Fruit fly (Drosophila melanogaster) whole organism, pupa: ENCODE data around the gene CG6295.
A peak's percentile ranks its signal among the peaks of the same experiment; 100 is the strongest.

ENCODE experiments used
- CG10348 ChIP-seq: fragments of 200-800 bp; sonication (Bioruptor generic); IDR thresholded peaks from 2 replicates; pipeline ENCODE4 v1.3.6; 2022; ENCODE audit warnings: missing biosample characterization, missing genetic modification characterization
- CG12605 ChIP-seq: fragments of 200-800 bp; sonication (Bioruptor generic); IDR thresholded peaks from 2 replicates; pipeline ENCODE4 v1.3.6; 2022; ENCODE audit warnings: missing biosample characterization, missing genetic modification characterization
- CG13204 ChIP-seq: fragments of 200-800 bp; sonication (Bioruptor generic); optimal IDR thresholded peaks from 2 replicates; lab custom pipeline; 2018; ENCODE audit warnings: missing biosample characterization, mild to moderate bottlenecking, missing genetic modification characterization, moderate library complexity
- CG14655 ChIP-seq: fragments of 200-800 bp; sonication (Bioruptor generic); optimal IDR thresholded peaks from 3 replicates; lab custom pipeline; 2017; ENCODE audit warnings: mild to moderate bottlenecking, missing biosample characterization, missing genetic modification reagents, missing genetic modification characterization
- CG15710 ChIP-seq: fragments of 200-800 bp; sonication (Bioruptor generic); optimal IDR thresholded peaks from 2 replicates; lab custom pipeline; 2018; ENCODE audit warnings: missing biosample characterization, mild to moderate bottlenecking, missing genetic modification characterization, moderate library complexity
- CG17806 ChIP-seq: fragments of 200-800 bp; sonication (Bioruptor generic); optimal IDR thresholded peaks from 2 replicates; lab custom pipeline; 2018; ENCODE audit warnings: missing biosample characterization, mild to moderate bottlenecking, missing genetic modification characterization, moderate library complexity
- CG32121 ChIP-seq: fragments of 200-800 bp; sonication (Bioruptor generic); IDR thresholded peaks from 2 replicates; pipeline ENCODE4 v1.3.6; 2022; ENCODE audit warnings: missing biosample characterization, missing genetic modification characterization
- CG34367 ChIP-seq: fragments of 200-800 bp; sonication (Bioruptor generic); optimal IDR thresholded peaks from 2 replicates; lab custom pipeline; 2018; ENCODE audit warnings: missing biosample characterization, mild to moderate bottlenecking, missing genetic modification characterization
- CG4496 ChIP-seq: fragments of 200-800 bp; sonication (Bioruptor generic); IDR thresholded peaks from 3 replicates; pipeline ENCODE4 v1.3.6; 2022; ENCODE audit warnings: missing biosample characterization, missing genetic modification characterization
- CG8159 ChIP-seq: fragments of 200-800 bp; sonication (Bioruptor generic); optimal IDR thresholded peaks from 3 replicates; lab custom pipeline; 2018; ENCODE audit warnings: missing biosample characterization, mild to moderate bottlenecking, missing genetic modification characterization, moderate library complexity
- CG8301 ChIP-seq: fragments of 200-800 bp; sonication (Bioruptor generic); optimal IDR thresholded peaks from 2 replicates; lab custom pipeline; 2018; ENCODE audit warnings: missing biosample characterization, mild to moderate bottlenecking, missing genetic modification characterization
- CG9948 ChIP-seq: fragments of 200-800 bp; sonication (Bioruptor generic); optimal IDR thresholded peaks from 2 replicates; lab custom pipeline; 2018; ENCODE audit warnings: missing biosample characterization, mild to moderate bottlenecking, missing genetic modification characterization, moderate library complexity
- D1 ChIP-seq: fragments of 200-800 bp; sonication (Bioruptor generic); optimal IDR thresholded peaks from 2 replicates; lab custom pipeline; 2018; ENCODE audit warnings: missing biosample characterization, mild to moderate bottlenecking, missing genetic modification characterization, moderate library complexity
- EcR ChIP-seq: fragments of 200-800 bp; sonication (Bioruptor generic); optimal IDR thresholded peaks from 3 replicates; lab custom pipeline; 2019; ENCODE audit warnings: missing biosample characterization, missing genetic modification characterization, mild to moderate bottlenecking, moderate library complexity, missing genetic modification reagents
- Ets98B ChIP-seq: fragments of 200-800 bp; sonication (Bioruptor generic); IDR thresholded peaks from 2 replicates; pipeline ENCODE4 v1.3.6; 2022; ENCODE audit warnings: missing biosample characterization, missing genetic modification characterization
- Pif1A ChIP-seq: fragments of 200-800 bp; sonication (Bioruptor generic); optimal IDR thresholded peaks from 3 replicates; lab custom pipeline; 2016; ENCODE audit warnings: missing biosample characterization, missing genetic modification characterization
- Pif1B ChIP-seq: fragments of 200-800 bp; sonication (Bioruptor generic); optimal IDR thresholded peaks from 3 replicates; lab custom pipeline; 2016; ENCODE audit warnings: missing biosample characterization, missing genetic modification characterization
- Snoo ChIP-seq: fragments of 200-800 bp; sonication (Bioruptor generic); optimal IDR thresholded peaks from 3 replicates; lab custom pipeline; 2017; ENCODE audit warnings: missing biosample characterization, mild to moderate bottlenecking, missing genetic modification characterization, inconsistent platforms
- fd96Ca ChIP-seq: fragments of 200-800 bp; sonication (Bioruptor generic); IDR thresholded peaks from 3 replicates; pipeline ENCODE4 v1.3.6; 2022; ENCODE audit warnings: missing biosample characterization, missing genetic modification characterization
- gl ChIP-seq: fragments of 200-800 bp; sonication (Bioruptor generic); optimal IDR thresholded peaks from 2 replicates; lab custom pipeline; 2018; ENCODE audit warnings: missing biosample characterization, mild to moderate bottlenecking, missing genetic modification characterization
- rn ChIP-seq: fragments of 200-800 bp; sonication (Bioruptor generic); IDR thresholded peaks from 2 replicates; pipeline ENCODE4 v1.3.6; 2022; ENCODE audit warnings: missing biosample characterization, missing genetic modification characterization

CG6295 gene

dm6 chr3R:26999452-26999851, 7.4 kb downstream of the CG6295 start, which contains the start of gene CG31077:
TSS of gene CG31077 (plus strand) at chr3R:26999752.
- no peak for TF ChIP-seq CG8159 (tag; lab: Kevin White, UChicago)
- TF ChIP-seq EcR (GFP tag; lab: Kevin White, UChicago), result no peak

dm6 chr3R:26996642-26997041, 10.2 kb downstream of the CG6295 start, which contains the start of gene RYa-R:
TSS of gene RYa-R (plus strand) at chr3R:26996980.
- TF ChIP-seq Ets98B (GFP tag; lab: Robert Waterston, UW) (no peak), CG32121 (no peak), CG14655 (no peak)

dm6 chr3R:26994532-26994931, 12.3 kb downstream of the CG6295 start, which contains the start of gene TwdlC:
TSS of gene TwdlC (plus strand) at chr3R:26994832.
- no peak for TF ChIP-seq CG15710 (tag; lab: Kevin White, UChicago)

DNA sequence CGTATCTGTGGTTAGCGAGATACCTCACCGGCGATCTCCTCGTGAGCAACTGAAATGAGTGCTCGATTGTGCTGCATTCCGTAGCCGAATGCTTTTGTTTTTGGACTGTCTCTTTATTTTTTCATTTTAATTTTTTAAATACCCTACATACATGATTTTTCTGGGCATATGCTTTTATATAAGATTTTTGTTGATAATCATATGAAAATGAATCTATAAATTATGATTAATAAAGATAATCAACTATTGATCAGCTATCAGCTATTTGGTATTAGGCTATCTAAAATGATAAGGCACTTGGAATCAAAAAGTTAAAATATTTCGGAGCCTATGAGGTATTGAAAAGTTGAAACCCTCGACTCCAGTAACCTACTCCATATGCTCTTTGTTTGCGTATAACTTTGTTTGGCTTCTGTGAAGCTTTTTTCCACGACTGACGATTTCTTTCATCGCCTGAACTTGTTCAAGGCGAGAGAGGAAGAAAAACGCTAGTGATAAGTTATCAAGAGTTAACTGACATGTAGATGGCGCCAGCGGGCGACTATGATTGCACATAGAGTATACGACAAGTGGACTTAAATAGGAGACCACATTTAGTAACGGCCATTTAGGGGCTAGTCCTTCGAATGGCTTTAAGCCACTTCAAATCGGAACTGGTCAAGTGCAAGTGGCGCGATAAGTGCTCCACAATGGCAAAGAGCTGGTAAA, 16.9 kb downstream of the CG6295 start, which contains the start of gene CG31076:
CG31076 (minus strand) TSS at position 51 of the 708 bp plus-strand sequence.
- no peak for TF ChIP-seq rn (GFP tag; lab: Robert Waterston, UW)
- TF ChIP-seq CG15710 (tag; lab: Kevin White, UChicago), result peak; percentile 14
- peak; percentile 52 for TF ChIP-seq CG17806 (tag; lab: Kevin White, UChicago)
- TF ChIP-seq CG12605 (GFP tag; lab: Robert Waterston, UW), result no peak
- TF ChIP-seq Snoo (tag; lab: Kevin White, UChicago), result peak; percentile 73
- no peak for TF ChIP-seq CG9948 (tag; lab: Kevin White, UChicago)
- no peak for TF ChIP-seq CG10348 (GFP tag; lab: Robert Waterston, UW)
- TF ChIP-seq CG13204 (GFP tag; lab: Kevin White, UChicago), result no peak
- TF ChIP-seq D1 (tag; lab: Kevin White, UChicago), result peak; percentile 23
- TF ChIP-seq Ets98B (GFP tag; lab: Robert Waterston, UW), result peak; percentile 46; the same call in 1 of the 2 replicates
- peak; percentile 75 for TF ChIP-seq Pif1A
- TF ChIP-seq CG32121, result peak; percentile 61; the same call in 1 of the 2 replicates
- no peak for TF ChIP-seq fd96Ca (GFP tag; lab: Robert Waterston, UW)
- TF ChIP-seq CG8159 (tag; lab: Kevin White, UChicago), result peak; percentile 67
- peak; percentile 85 for TF ChIP-seq EcR (GFP tag; lab: Kevin White, UChicago)
- peak; percentile 35 for TF ChIP-seq gl
- no peak for TF ChIP-seq CG34367
- peak; percentile 33 for TF ChIP-seq CG14655
- no peak for TF ChIP-seq CG4496 (GFP tag; lab: Robert Waterston, UW)
- no peak for TF ChIP-seq CG8301 (tag; lab: Kevin White, UChicago)
- peak; percentile 46 for TF ChIP-seq Pif1B (GFP tag; lab: Kevin White, UChicago)

DNA sequence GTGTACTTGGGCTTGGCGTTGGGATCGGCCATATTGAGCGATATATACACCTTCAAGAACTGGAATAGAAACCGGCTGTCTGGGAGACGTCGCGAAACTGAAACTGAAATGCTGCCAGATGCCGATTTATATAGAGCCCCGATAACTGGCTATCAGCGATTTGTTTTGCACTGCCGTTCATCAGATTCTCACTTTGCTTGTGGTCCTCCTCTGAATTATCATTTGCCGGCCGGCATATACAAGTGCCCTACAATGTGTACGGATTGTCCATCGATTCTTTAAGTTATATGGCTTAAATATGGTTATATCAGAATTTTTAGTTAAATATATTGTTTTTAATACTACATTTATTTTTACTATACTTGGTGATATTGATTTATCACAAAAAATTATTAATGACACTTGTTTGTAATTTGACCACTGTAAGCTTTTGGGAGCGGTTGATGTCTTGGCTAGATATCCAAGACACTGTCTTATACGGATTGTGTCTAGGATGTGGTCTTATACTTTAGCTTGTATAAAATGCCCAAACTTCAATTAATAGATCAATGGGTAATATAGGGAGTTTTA, 18.4 kb downstream of the CG6295 start, which contains the start of gene CG31075:
CG31075 (minus strand) TSS at position 106 of the 570 bp plus-strand sequence.
- TF ChIP-seq EcR (GFP tag; lab: Kevin White, UChicago), result peak; percentile 60
- peak; percentile 85 for TF ChIP-seq CG15710 (tag; lab: Kevin White, UChicago)
- peak; percentile 84 for TF ChIP-seq D1 (tag; lab: Kevin White, UChicago)
- TF ChIP-seq CG4496 (GFP tag; lab: Robert Waterston, UW), result peak; percentile 98
- TF ChIP-seq CG8159 (tag; lab: Kevin White, UChicago), result peak; percentile 94
- peak; percentile 91 for TF ChIP-seq CG32121
- peak; percentile 82 for TF ChIP-seq Snoo (tag; lab: Kevin White, UChicago)
- TF ChIP-seq Pif1B (GFP tag; lab: Kevin White, UChicago), result peak; percentile 90
- TF ChIP-seq CG8301 (tag; lab: Kevin White, UChicago), result peak; percentile 88
- peak; percentile 77 for TF ChIP-seq rn (GFP tag; lab: Robert Waterston, UW)
- TF ChIP-seq CG12605 (GFP tag; lab: Robert Waterston, UW), result peak; percentile 98
- TF ChIP-seq CG34367, result peak; percentile 68
- TF ChIP-seq fd96Ca (GFP tag; lab: Robert Waterston, UW), result peak; percentile 88
- TF ChIP-seq CG9948 (tag; lab: Kevin White, UChicago), result peak; percentile 87
- peak; percentile 73 for TF ChIP-seq gl
- TF ChIP-seq Pif1A, result peak; percentile 93
- TF ChIP-seq CG14655, result peak; percentile 86
- peak; percentile 93 for TF ChIP-seq Ets98B (GFP tag; lab: Robert Waterston, UW)
- no peak for TF ChIP-seq CG13204 (GFP tag; lab: Kevin White, UChicago)
- peak; percentile 95 for TF ChIP-seq CG17806 (tag; lab: Kevin White, UChicago)
- TF ChIP-seq CG10348 (GFP tag; lab: Robert Waterston, UW), result peak; percentile 73

- no peak for TF ChIP-seq CG9948 (tag; lab: Kevin White, UChicago)
- TF ChIP-seq CG12605 (GFP tag; lab: Robert Waterston, UW), result no peak
- TF ChIP-seq CG4496 (GFP tag; lab: Robert Waterston, UW), result no peak
- no peak for TF ChIP-seq CG8301 (tag; lab: Kevin White, UChicago)
- TF ChIP-seq Pif1B (GFP tag; lab: Kevin White, UChicago), result no peak
- no peak for TF ChIP-seq CG32121
- TF ChIP-seq fd96Ca (GFP tag; lab: Robert Waterston, UW), result no peak
- TF ChIP-seq CG14655, result no peak
- no peak for TF ChIP-seq CG15710 (tag; lab: Kevin White, UChicago)
- no peak for TF ChIP-seq rn (GFP tag; lab: Robert Waterston, UW)
- no peak for TF ChIP-seq CG34367
- no peak for TF ChIP-seq CG13204 (GFP tag; lab: Kevin White, UChicago)
- no peak for TF ChIP-seq Ets98B (GFP tag; lab: Robert Waterston, UW)
- TF ChIP-seq, all 21 proteins: peak for 0
Observed at dm6 chr3R:26987455-26987854, 19.4 kb downstream of the CG6295 start.
